Worm (Caenorhabditis elegans) whole organism, L2 larva: Measurements from ENCODE around the gene T01E8.1.

ENCODE experiments used
- F13H6.1 ChIP-seq: sonication (generic microtip); optimal IDR thresholded peaks from 2 replicates; lab custom pipeline; 2016; ENCODE audit warnings: missing genetic modification characterization, missing compliant biosample characterization
- Y55F3AM.14 ChIP-seq: fragments of 200-800 bp; sonication (Bioruptor generic); optimal IDR thresholded peaks from 2 replicates; lab custom pipeline; 2018; ENCODE audit warnings: mild to moderate bottlenecking, missing genetic modification characterization, missing compliant biosample characterization
- ZK546.5 ChIP-seq: sonication (generic microtip); optimal IDR thresholded peaks from 2 replicates; lab custom pipeline; 2017; ENCODE audit warnings: missing biosample characterization, missing genetic modification characterization
- alr-1 ChIP-seq: fragments of 150-350 bp; optimal IDR thresholded peaks from 2 replicates; lab custom pipeline; 2014; ENCODE audit warnings: missing biosample characterization, missing genetic modification characterization
- aly-2 ChIP-seq: fragments of 150-350 bp; optimal IDR thresholded peaks from 2 replicates; lab custom pipeline; 2014; ENCODE audit warnings: missing biosample characterization, missing genetic modification characterization
- ama-1 ChIP-seq: fragments of 150-350 bp; optimal IDR thresholded peaks from 2 replicates; lab custom pipeline; 2018; ENCODE audit warnings: inconsistent platforms
- ceh-16 ChIP-seq: fragments of 150-350 bp; optimal IDR thresholded peaks from 2 replicates; lab custom pipeline; 2014; ENCODE audit warnings: missing biosample characterization, missing genetic modification characterization
- ceh-82 ChIP-seq: fragments of 150-350 bp; optimal IDR thresholded peaks from 2 replicates; lab custom pipeline; 2014; ENCODE audit warnings: missing biosample characterization, missing genetic modification characterization
- crh-2 ChIP-seq: sonication (generic microtip); optimal IDR thresholded peaks from 2 replicates; lab custom pipeline; 2017; ENCODE audit warnings: missing biosample characterization, missing genetic modification characterization
- dmd-4 ChIP-seq: sonication (generic microtip); optimal IDR thresholded peaks from 2 replicates; lab custom pipeline; 2017; ENCODE audit warnings: missing biosample characterization, missing genetic modification characterization
- egl-27 ChIP-seq: sonication (generic microtip); optimal IDR thresholded peaks from 3 replicates; lab custom pipeline; 2017; ENCODE audit warnings: missing biosample characterization, missing genetic modification reagents, missing genetic modification characterization
- elt-1 ChIP-seq: fragments of 150-350 bp; optimal IDR thresholded peaks from 2 replicates; lab custom pipeline; 2014; ENCODE audit warnings: missing biosample characterization, missing genetic modification characterization
- elt-3 ChIP-seq: sonication (generic microtip); optimal IDR thresholded peaks from 2 replicates; lab custom pipeline; 2017; ENCODE audit warnings: missing biosample characterization, missing genetic modification characterization
- fos-1 ChIP-seq: fragments of 150-350 bp; optimal IDR thresholded peaks from 2 replicates; lab custom pipeline; 2014; ENCODE audit warnings: missing biosample characterization, missing genetic modification characterization
- gmeb-1 ChIP-seq: fragments of 150-350 bp; optimal IDR thresholded peaks from 2 replicates; lab custom pipeline; 2014; ENCODE audit warnings: missing biosample characterization, missing genetic modification characterization
- lin-13 ChIP-seq: fragments of 150-350 bp; optimal IDR thresholded peaks from 2 replicates; lab custom pipeline; 2014; ENCODE audit warnings: missing biosample characterization, missing genetic modification reagents, missing genetic modification characterization
- lin-39 ChIP-seq: fragments of 150-350 bp; optimal IDR thresholded peaks from 2 replicates; lab custom pipeline; 2014; ENCODE audit warnings: missing biosample characterization, missing genetic modification reagents, missing genetic modification characterization
- lsy-2 ChIP-seq, 2 experiments: fragments of 150-350 bp in 1 of 2; sonication (generic microtip) in 1 of 2; optimal IDR thresholded peaks; 2 replicates each; lab custom pipeline; 2014 to 2017; ENCODE audit warnings: missing biosample characterization in 2 of 2, missing genetic modification characterization in 2 of 2
- mdl-1 ChIP-seq, 2 experiments: fragments of 150-350 bp in 1 of 2; sonication (generic microtip) in 1 of 2; optimal IDR thresholded peaks; 2 replicates each; lab custom pipeline; 2017; ENCODE audit warnings: missing biosample characterization in 2 of 2, missing genetic modification characterization in 2 of 2
- nhr-10 ChIP-seq: sonication (generic microtip); optimal IDR thresholded peaks from 2 replicates; lab custom pipeline; 2017; ENCODE audit warnings: missing biosample characterization, missing genetic modification characterization
- nhr-11 ChIP-seq: fragments of 150-350 bp; optimal IDR thresholded peaks from 2 replicates; lab custom pipeline; 2014; ENCODE audit warnings: missing biosample characterization, missing genetic modification characterization
- nhr-21 ChIP-seq: fragments of 150-350 bp; optimal IDR thresholded peaks from 2 replicates; lab custom pipeline; 2014; ENCODE audit warnings: missing biosample characterization, missing genetic modification characterization
- nhr-237 ChIP-seq: fragments of 150-350 bp; optimal IDR thresholded peaks from 2 replicates; lab custom pipeline; 2014; ENCODE audit warnings: missing biosample characterization, missing genetic modification characterization
- nhr-25 ChIP-seq: fragments of 150-350 bp; sonication (generic microtip); optimal IDR thresholded peaks from 3 replicates; lab custom pipeline; 2014; ENCODE audit warnings: missing biosample characterization, missing genetic modification characterization
- nhr-6 ChIP-seq: fragments of 150-350 bp; optimal IDR thresholded peaks from 2 replicates; lab custom pipeline; 2014; ENCODE audit warnings: missing biosample characterization, missing genetic modification characterization
- nhr-77 ChIP-seq: fragments of 150-350 bp; optimal IDR thresholded peaks from 2 replicates; lab custom pipeline; 2014; ENCODE audit warnings: missing biosample characterization, missing genetic modification characterization
- peb-1 ChIP-seq: fragments of 150-350 bp; optimal IDR thresholded peaks from 2 replicates; lab custom pipeline; 2014; ENCODE audit warnings: missing biosample characterization, missing genetic modification characterization
- sem-4 ChIP-seq: fragments of 150-350 bp; optimal IDR thresholded peaks from 2 replicates; lab custom pipeline; 2014; ENCODE audit warnings: missing biosample characterization, missing genetic modification reagents, missing genetic modification characterization
- skn-1 ChIP-seq: sonication (generic microtip); optimal IDR thresholded peaks from 2 replicates; lab custom pipeline; 2017; ENCODE audit warnings: missing biosample characterization, missing genetic modification characterization
- sma-9 ChIP-seq, 2 experiments: fragments of 150-350 bp in 1 of 2; sonication (generic microtip) in 1 of 2; optimal IDR thresholded peaks; 2 replicates each; lab custom pipeline; 2014 to 2016; ENCODE audit warnings: missing genetic modification characterization in 2 of 2, mild to moderate bottlenecking in 1 of 2, missing biosample characterization in 1 of 2, missing compliant biosample characterization in 1 of 2, missing genetic modification reagents in 1 of 2, moderate library complexity in 1 of 2
- unc-39 ChIP-seq: fragments of 150-350 bp; optimal IDR thresholded peaks from 2 replicates; lab custom pipeline; 2014; ENCODE audit warnings: missing biosample characterization, missing genetic modification characterization
- unc-55 ChIP-seq: fragments of 150-350 bp; sonication (generic microtip); optimal IDR thresholded peaks from 3 replicates; lab custom pipeline; 2014; ENCODE audit warnings: missing biosample characterization, missing genetic modification reagents, missing genetic modification characterization
- unc-62 ChIP-seq: fragments of 150-350 bp; optimal IDR thresholded peaks from 2 replicates; lab custom pipeline; 2014; ENCODE audit warnings: missing biosample characterization, missing genetic modification reagents, missing genetic modification characterization
- zag-1 ChIP-seq: fragments of 150-350 bp; optimal IDR thresholded peaks from 2 replicates; lab custom pipeline; 2014; ENCODE audit warnings: missing biosample characterization, missing genetic modification characterization
- ztf-1 ChIP-seq: fragments of 200-800 bp; sonication (Bioruptor generic); conservative IDR thresholded peaks from 2 replicates; pipeline ENCODE4 v1.3.6; 2022; ENCODE audit warnings: missing genetic modification characterization, missing compliant biosample characterization
- ztf-11 ChIP-seq: sonication (generic microtip); optimal IDR thresholded peaks from 2 replicates; lab custom pipeline; 2017; ENCODE audit warnings: missing biosample characterization, missing genetic modification characterization
- ztf-4 ChIP-seq: fragments of 150-350 bp; optimal IDR thresholded peaks from 2 replicates; lab custom pipeline; 2014; ENCODE audit warnings: missing biosample characterization, missing genetic modification characterization

Gene T01E8.1

ce11 chrII:10234398-10234797 is 27.9 kb downstream of the T01E8.1 start, which contains the start of gene ubxn-5:
Gene ubxn-5, minus strand, starts transcription at chrII:10234498.
- TF ChIP-seq nhr-237 (tag; lab: Kevin White, UChicago) = no peak
- TF ChIP-seq zag-1 (tag; lab: Kevin White, UChicago) = no peak
- TF ChIP-seq nhr-6 (tag; lab: Kevin White, UChicago) = no peak
- TF ChIP-seq lin-39 (tag; lab: Kevin White, UChicago) = no peak
- TF ChIP-seq elt-3 (tag; lab: Kevin White, UChicago) = no peak
- TF ChIP-seq ztf-4 = no peak
- TF ChIP-seq F13H6.1 (tag; lab: Kevin White, UChicago) = no peak

- TF ChIP-seq crh-2 (tag; lab: Kevin White, UChicago) (no peak), gmeb-1 (tag; lab: Kevin White, UChicago) (no peak), dmd-4 (no peak), ztf-4 (no peak)
These were observed 33.1 kb downstream of the T01E8.1 start, which contains the start of gene mec-15 for ce11 chrII:10239595-10239994. Gene mec-15, minus strand, starts transcription at chrII:10239695.

- TF ChIP-seq gmeb-1 (tag; lab: Kevin White, UChicago) (no peak), ztf-11 (tag; lab: Kevin White, UChicago) (no peak), nhr-25 (no peak), fos-1 (tag; lab: Kevin White, UChicago) (no peak), ZK546.5 (tag; lab: Kevin White, UChicago) (no peak), zag-1 (tag; lab: Kevin White, UChicago) (no peak), ztf-1 (GFP tag; lab: Robert Waterston, UW) (no peak), lsy-2 (tag; optimal IDR thresholded peaks at IDR 0.05; lab: Kevin White, UChicago) (no peak), Y55F3AM.14 (GFP tag; lab: Kevin White, UChicago) (no peak), ceh-16 (tag; lab: Kevin White, UChicago) (no peak), alr-1 (tag; lab: Kevin White, UChicago) (no peak)
- TF ChIP-seq, all 48 proteins: peak for 0
These were observed 35.8 kb downstream of the T01E8.1 start, which contains the start of gene mrps-14 for ce11 chrII:10242294-10242693. Gene mrps-14, minus strand, starts transcription at chrII:10242490.

ce11 chrII:10245612-10246011 is 39.1 kb downstream of the T01E8.1 start:
- TF ChIP-seq ztf-4 = no peak
- no peak for TF ChIP-seq elt-3 (tag; lab: Kevin White, UChicago)
- TF ChIP-seq nhr-25 = no peak
- no peak for TF ChIP-seq nhr-10 (tag; lab: Kevin White, UChicago)
- TF ChIP-seq sem-4 (tag; lab: Kevin White, UChicago) = no peak
- no peak for TF ChIP-seq alr-1 (tag; lab: Kevin White, UChicago)
- TF ChIP-seq nhr-77 (tag; lab: Kevin White, UChicago) = no peak
- TF ChIP-seq skn-1 (tag; lab: Kevin White, UChicago) = no peak
- TF ChIP-seq sma-9 (GFP tag; optimal IDR thresholded peaks at IDR 0.05; lab: Kevin White, UChicago) = no peak
- TF ChIP-seq sma-9 (tag; optimal IDR thresholded peaks at IDR 0.05; lab: Kevin White, UChicago) = no peak
- no peak for TF ChIP-seq ama-1 (lab: Kevin White, UChicago)
- no peak for TF ChIP-seq zag-1 (tag; lab: Kevin White, UChicago)
- no peak for TF ChIP-seq lin-13 (GFP tag; lab: Kevin White, UChicago)
- TF ChIP-seq gmeb-1 (tag; lab: Kevin White, UChicago) = no peak
- TF ChIP-seq egl-27 (tag; lab: Kevin White, UChicago) = no peak

ce11 chrII:10247154-10247553 is 40.6 kb downstream of the T01E8.1 start:
- TF ChIP-seq unc-39 = no peak
- no peak for TF ChIP-seq gmeb-1 (tag; lab: Kevin White, UChicago)
- TF ChIP-seq nhr-21 (tag; lab: Kevin White, UChicago) = no peak
- TF ChIP-seq nhr-77 (tag; lab: Kevin White, UChicago) = no peak
- TF ChIP-seq zag-1 (tag; lab: Kevin White, UChicago) = no peak
- no peak for TF ChIP-seq unc-62
- no peak for TF ChIP-seq elt-1 (tag; lab: Kevin White, UChicago)
- no peak for TF ChIP-seq ZK546.5 (tag; lab: Kevin White, UChicago)
- no peak for TF ChIP-seq nhr-11 (tag; lab: Kevin White, UChicago)
- TF ChIP-seq nhr-10 (tag; lab: Kevin White, UChicago) = no peak
- TF ChIP-seq ztf-1 (GFP tag; lab: Robert Waterston, UW) = no peak
- TF ChIP-seq mdl-1 (tag; optimal IDR thresholded peaks at IDR 0.05; lab: Kevin White, UChicago) = no peak
- TF ChIP-seq dmd-4 = no peak
- TF ChIP-seq F13H6.1 (tag; lab: Kevin White, UChicago) = no peak
- TF ChIP-seq peb-1 (tag; lab: Kevin White, UChicago) = no peak
- no peak for TF ChIP-seq ztf-11 (tag; lab: Kevin White, UChicago)
- no peak for TF ChIP-seq ceh-82 (tag; lab: Kevin White, UChicago)
- TF ChIP-seq egl-27 (tag; lab: Kevin White, UChicago) = no peak
- no peak for TF ChIP-seq aly-2 (tag; lab: Kevin White, UChicago)
- TF ChIP-seq unc-55 (GFP tag; lab: Kevin White, UChicago) = no peak
